Worm (Caenorhabditis elegans) whole organism, L2 larva: ENCODE data around the gene srw-7.

Source experiments
- F13H6.1 ChIP-seq: sonication (generic microtip); optimal IDR thresholded peaks from 2 replicates; lab custom pipeline; 2016; ENCODE audit warnings: missing genetic modification characterization, missing compliant biosample characterization
- Y55F3AM.14 ChIP-seq: fragments of 200-800 bp; sonication (Bioruptor generic); optimal IDR thresholded peaks from 2 replicates; lab custom pipeline; 2018; ENCODE audit warnings: mild to moderate bottlenecking, missing genetic modification characterization, missing compliant biosample characterization
- ZK546.5 ChIP-seq: sonication (generic microtip); optimal IDR thresholded peaks from 2 replicates; lab custom pipeline; 2017; ENCODE audit warnings: missing biosample characterization, missing genetic modification characterization
- aly-2 ChIP-seq: fragments of 150-350 bp; optimal IDR thresholded peaks from 2 replicates; lab custom pipeline; 2014; ENCODE audit warnings: missing biosample characterization, missing genetic modification characterization
- ama-1 ChIP-seq: fragments of 150-350 bp; optimal IDR thresholded peaks from 2 replicates; lab custom pipeline; 2018; ENCODE audit warnings: inconsistent platforms
- blmp-1 ChIP-seq: sonication (generic microtip); optimal IDR thresholded peaks from 2 replicates; lab custom pipeline; 2017; ENCODE audit warnings: missing genetic modification characterization, mild to moderate bottlenecking, missing compliant biosample characterization, antibody characterized with exemption, moderate library complexity; ENCODE audit not compliant: insufficient read depth
- ceh-16 ChIP-seq: fragments of 150-350 bp; optimal IDR thresholded peaks from 2 replicates; lab custom pipeline; 2014; ENCODE audit warnings: missing biosample characterization, missing genetic modification characterization
- ceh-82 ChIP-seq: fragments of 150-350 bp; optimal IDR thresholded peaks from 2 replicates; lab custom pipeline; 2014; ENCODE audit warnings: missing biosample characterization, missing genetic modification characterization
- dmd-4 ChIP-seq: sonication (generic microtip); optimal IDR thresholded peaks from 2 replicates; lab custom pipeline; 2017; ENCODE audit warnings: missing biosample characterization, missing genetic modification characterization
- egl-27 ChIP-seq: sonication (generic microtip); optimal IDR thresholded peaks from 3 replicates; lab custom pipeline; 2017; ENCODE audit warnings: missing biosample characterization, missing genetic modification reagents, missing genetic modification characterization
- fos-1 ChIP-seq: fragments of 150-350 bp; optimal IDR thresholded peaks from 2 replicates; lab custom pipeline; 2014; ENCODE audit warnings: missing biosample characterization, missing genetic modification characterization
- gmeb-1 ChIP-seq: fragments of 150-350 bp; optimal IDR thresholded peaks from 2 replicates; lab custom pipeline; 2014; ENCODE audit warnings: missing biosample characterization, missing genetic modification characterization
- lin-11 ChIP-seq: fragments of 150-350 bp; sonication (generic microtip); optimal IDR thresholded peaks from 2 replicates; lab custom pipeline; 2014; ENCODE audit warnings: missing biosample characterization, missing genetic modification characterization, inconsistent platforms, mixed read lengths
- lin-13 ChIP-seq: fragments of 150-350 bp; optimal IDR thresholded peaks from 2 replicates; lab custom pipeline; 2014; ENCODE audit warnings: missing biosample characterization, missing genetic modification reagents, missing genetic modification characterization
- lin-39 ChIP-seq: fragments of 150-350 bp; optimal IDR thresholded peaks from 2 replicates; lab custom pipeline; 2014; ENCODE audit warnings: missing biosample characterization, missing genetic modification reagents, missing genetic modification characterization
- lsy-2 ChIP-seq, 2 experiments: fragments of 150-350 bp in 1 of 2; sonication (generic microtip) in 1 of 2; optimal IDR thresholded peaks; 2 replicates each; lab custom pipeline; 2014 to 2017; ENCODE audit warnings: missing biosample characterization in 2 of 2, missing genetic modification characterization in 2 of 2
- mab-5 ChIP-seq: fragments of 150-350 bp; optimal IDR thresholded peaks from 2 replicates; lab custom pipeline; 2014; ENCODE audit warnings: missing biosample characterization, missing genetic modification characterization
- mbf-1 ChIP-seq: sonication (generic microtip); optimal IDR thresholded peaks from 2 replicates; lab custom pipeline; 2017; ENCODE audit warnings: missing biosample characterization, missing genetic modification characterization
- nhr-10 ChIP-seq: sonication (generic microtip); optimal IDR thresholded peaks from 2 replicates; lab custom pipeline; 2017; ENCODE audit warnings: missing biosample characterization, missing genetic modification characterization
- nhr-129 ChIP-seq: fragments of 150-350 bp; optimal IDR thresholded peaks from 2 replicates; lab custom pipeline; 2014; ENCODE audit warnings: missing biosample characterization, missing genetic modification characterization
- nhr-21 ChIP-seq: fragments of 150-350 bp; optimal IDR thresholded peaks from 2 replicates; lab custom pipeline; 2014; ENCODE audit warnings: missing biosample characterization, missing genetic modification characterization
- nhr-23 ChIP-seq: fragments of 150-350 bp; optimal IDR thresholded peaks from 2 replicates; lab custom pipeline; 2014; ENCODE audit warnings: missing biosample characterization, missing genetic modification reagents, missing genetic modification characterization
- nhr-237 ChIP-seq: fragments of 150-350 bp; optimal IDR thresholded peaks from 2 replicates; lab custom pipeline; 2014; ENCODE audit warnings: missing biosample characterization, missing genetic modification characterization
- nhr-25 ChIP-seq: fragments of 150-350 bp; sonication (generic microtip); optimal IDR thresholded peaks from 3 replicates; lab custom pipeline; 2014; ENCODE audit warnings: missing biosample characterization, missing genetic modification characterization
- nhr-6 ChIP-seq: fragments of 150-350 bp; optimal IDR thresholded peaks from 2 replicates; lab custom pipeline; 2014; ENCODE audit warnings: missing biosample characterization, missing genetic modification characterization
- peb-1 ChIP-seq: fragments of 150-350 bp; optimal IDR thresholded peaks from 2 replicates; lab custom pipeline; 2014; ENCODE audit warnings: missing biosample characterization, missing genetic modification characterization
- skn-1 ChIP-seq: sonication (generic microtip); optimal IDR thresholded peaks from 2 replicates; lab custom pipeline; 2017; ENCODE audit warnings: missing biosample characterization, missing genetic modification characterization
- sma-9 ChIP-seq, 2 experiments: fragments of 150-350 bp in 1 of 2; sonication (generic microtip) in 1 of 2; optimal IDR thresholded peaks; 2 replicates each; lab custom pipeline; 2014 to 2016; ENCODE audit warnings: missing genetic modification characterization in 2 of 2, mild to moderate bottlenecking in 1 of 2, missing biosample characterization in 1 of 2, missing compliant biosample characterization in 1 of 2, missing genetic modification reagents in 1 of 2, moderate library complexity in 1 of 2
- snpc-4 ChIP-seq: fragments of 150-350 bp; optimal IDR thresholded peaks from 2 replicates; lab custom pipeline; 2014; ENCODE audit warnings: missing biosample characterization, missing genetic modification characterization
- unc-55 ChIP-seq: fragments of 150-350 bp; sonication (generic microtip); optimal IDR thresholded peaks from 3 replicates; lab custom pipeline; 2014; ENCODE audit warnings: missing biosample characterization, missing genetic modification reagents, missing genetic modification characterization
- unc-62 ChIP-seq: fragments of 150-350 bp; optimal IDR thresholded peaks from 2 replicates; lab custom pipeline; 2014; ENCODE audit warnings: missing biosample characterization, missing genetic modification reagents, missing genetic modification characterization
- zag-1 ChIP-seq: fragments of 150-350 bp; optimal IDR thresholded peaks from 2 replicates; lab custom pipeline; 2014; ENCODE audit warnings: missing biosample characterization, missing genetic modification characterization
- ztf-11 ChIP-seq: sonication (generic microtip); optimal IDR thresholded peaks from 2 replicates; lab custom pipeline; 2017; ENCODE audit warnings: missing biosample characterization, missing genetic modification characterization

Gene srw-7

ce11 chrV:3841462-3841861, 35.4 kb downstream of the srw-7 start:
- TF ChIP-seq skn-1 = no peak
- peak; percentile 53 for TF ChIP-seq fos-1 (tag; lab: Kevin White, UChicago)
- TF ChIP-seq, all 48 proteins: peak for 1

- TF ChIP-seq fos-1 (tag; lab: Kevin White, UChicago) (peak; percentile 38), ceh-82 (tag; lab: Kevin White, UChicago) (no peak), F13H6.1 (no peak), skn-1 (no peak), dmd-4 (tag; lab: Kevin White, UChicago) (no peak), unc-55 (GFP tag; lab: Kevin White, UChicago) (no peak), nhr-25 (tag; lab: Kevin White, UChicago) (no peak), gmeb-1 (tag; lab: Kevin White, UChicago) (no peak), nhr-21 (tag; lab: Kevin White, UChicago) (no peak), aly-2 (tag; lab: Kevin White, UChicago) (no peak), ztf-11 (tag; lab: Kevin White, UChicago) (no peak), mab-5 (tag; lab: Kevin White, UChicago) (no peak), lsy-2 (tag; optimal IDR thresholded peaks at IDR 0.05; lab: Kevin White, UChicago) (no peak), ZK546.5 (tag; lab: Kevin White, UChicago) (no peak), sma-9 (GFP tag; optimal IDR thresholded peaks at IDR 0.05; lab: Kevin White, UChicago) (peak; percentile 27), sma-9 (tag; optimal IDR thresholded peaks at IDR 0.05; lab: Kevin White, UChicago) (no peak), nhr-10 (tag; lab: Kevin White, UChicago) (no peak)
Measured at ce11 chrV:3843926-3844325, 37.9 kb downstream of the srw-7 start, which contains the start of gene ugt-32. TSS of gene ugt-32 (minus strand) at chrV:3844007.

- no peak for TF ChIP-seq nhr-23 (tag; lab: Kevin White, UChicago)
- no peak for TF ChIP-seq Y55F3AM.14 (GFP tag; lab: Kevin White, UChicago)
- no peak for TF ChIP-seq blmp-1 (tag; lab: Kevin White, UChicago)
- no peak for TF ChIP-seq snpc-4 (tag; lab: Kevin White, UChicago)
- no peak for TF ChIP-seq zag-1 (tag; lab: Kevin White, UChicago)
- TF ChIP-seq lin-11 (tag; lab: Kevin White, UChicago) = no peak
- no peak for TF ChIP-seq gmeb-1 (tag; lab: Kevin White, UChicago)
- TF ChIP-seq ztf-11 (tag; lab: Kevin White, UChicago) = no peak
- no peak for TF ChIP-seq ama-1 (lab: Kevin White, UChicago)
- TF ChIP-seq nhr-10 (tag; lab: Kevin White, UChicago) = no peak
- no peak for TF ChIP-seq lin-39 (tag; lab: Kevin White, UChicago)
- TF ChIP-seq peb-1 (tag; lab: Kevin White, UChicago) = no peak
- TF ChIP-seq egl-27 (tag; lab: Kevin White, UChicago) = no peak
- TF ChIP-seq nhr-129 (tag; lab: Kevin White, UChicago) = no peak
- TF ChIP-seq nhr-237 = no peak
- no peak for TF ChIP-seq F13H6.1
- TF ChIP-seq lin-13 (GFP tag; lab: Kevin White, UChicago) = no peak
- TF ChIP-seq mbf-1 (tag; lab: Kevin White, UChicago) = no peak
Measured at ce11 chrV:3847268-3847667, 41.2 kb downstream of the srw-7 start, which contains the start of gene nhr-185. TSS of gene nhr-185 (minus strand) at chrV:3847368.

- TF ChIP-seq ceh-16 (tag; lab: Kevin White, UChicago) (no peak), fos-1 (tag; lab: Kevin White, UChicago) (peak; percentile 86), unc-62 (GFP tag; lab: Kevin White, UChicago) (no peak)
Measured at ce11 chrV:3851760-3852159, 45.7 kb downstream of the srw-7 start.

ce11 chrV:3854847-3855246, 48.8 kb downstream of the srw-7 start, which contains the start of gene nhr-186:
TSS of gene nhr-186 (minus strand) at chrV:3854947.
- TF ChIP-seq lin-11 (tag; lab: Kevin White, UChicago) (no peak), ceh-16 (tag; lab: Kevin White, UChicago) (no peak), nhr-6 (tag; lab: Kevin White, UChicago) (no peak), Y55F3AM.14 (GFP tag; lab: Kevin White, UChicago) (no peak)
